Worm (Caenorhabditis elegans) whole organism, L3 larva: Measurements from ENCODE around the gene W07A12.4.

ENCODE experiments used
- R02D3.7 ChIP-seq: fragments of 150-350 bp; optimal IDR thresholded peaks from 2 replicates; lab custom pipeline; 2014; ENCODE audit warnings: missing biosample characterization, missing genetic modification characterization
- aly-2 ChIP-seq: fragments of 150-350 bp; optimal IDR thresholded peaks from 2 replicates; lab custom pipeline; 2014; ENCODE audit warnings: missing biosample characterization, missing genetic modification characterization
- ama-1 ChIP-seq: fragments of 150-350 bp; optimal IDR thresholded peaks from 2 replicates; lab custom pipeline; 2018
- ceh-16 ChIP-seq: sonication (generic microtip); optimal IDR thresholded peaks from 2 replicates; lab custom pipeline; 2017; ENCODE audit warnings: missing biosample characterization, missing genetic modification characterization
- ceh-28 ChIP-seq: fragments of 150-350 bp; optimal IDR thresholded peaks from 2 replicates; lab custom pipeline; 2014; ENCODE audit warnings: missing biosample characterization, missing genetic modification reagents, missing genetic modification characterization
- ceh-9 ChIP-seq: sonication (generic microtip); optimal IDR thresholded peaks from 2 replicates; lab custom pipeline; 2018; ENCODE audit warnings: missing biosample characterization, missing genetic modification characterization
- daf-12 ChIP-seq: fragments of 150-350 bp; optimal IDR thresholded peaks from 2 replicates; lab custom pipeline; 2014; ENCODE audit warnings: missing biosample characterization, missing genetic modification reagents, missing genetic modification characterization
- egl-27 ChIP-seq: sonication (generic microtip); optimal IDR thresholded peaks from 4 replicates; lab custom pipeline; 2017; ENCODE audit warnings: missing biosample characterization, missing genetic modification reagents, missing genetic modification characterization
- egl-5 ChIP-seq: fragments of 150-350 bp; optimal IDR thresholded peaks from 2 replicates; lab custom pipeline; 2017; ENCODE audit warnings: missing biosample characterization, missing genetic modification reagents, missing genetic modification characterization, inconsistent platforms
- elt-1 ChIP-seq: fragments of 150-350 bp; optimal IDR thresholded peaks from 2 replicates; lab custom pipeline; 2014; ENCODE audit warnings: missing biosample characterization, missing genetic modification characterization
- elt-3 ChIP-seq, 3 experiments: fragments of 150-350 bp in 1 of 3; sonication (generic microtip) in 2 of 3; optimal IDR thresholded peaks; 2 replicates in 2 of 3; 4 replicates in 1 of 3; lab custom pipeline; 2014 to 2017; ENCODE audit warnings: missing biosample characterization in 3 of 3, missing genetic modification characterization in 3 of 3
- eor-1 ChIP-seq, 2 experiments: fragments of 150-350 bp; optimal IDR thresholded peaks; 2 replicates each; lab custom pipeline; 2014 to 2018; ENCODE audit warnings: missing biosample characterization in 2 of 2, missing genetic modification characterization in 2 of 2
- fkh-10 ChIP-seq: sonication (generic microtip); optimal IDR thresholded peaks from 2 replicates; lab custom pipeline; 2017; ENCODE audit warnings: missing biosample characterization, missing genetic modification reagents, missing genetic modification characterization
- fos-1 ChIP-seq: fragments of 150-350 bp; optimal IDR thresholded peaks from 2 replicates; lab custom pipeline; 2014; ENCODE audit warnings: missing biosample characterization, missing genetic modification characterization
- hmg-11 ChIP-seq: sonication (generic microtip); optimal IDR thresholded peaks from 2 replicates; lab custom pipeline; 2016; ENCODE audit warnings: missing genetic modification characterization, missing compliant biosample characterization
- jun-1 ChIP-seq: fragments of 150-350 bp; optimal IDR thresholded peaks from 2 replicates; lab custom pipeline; 2014; ENCODE audit warnings: missing biosample characterization, missing genetic modification reagents, missing genetic modification characterization
- lin-15B ChIP-seq: fragments of 150-350 bp; optimal IDR thresholded peaks from 2 replicates; lab custom pipeline; 2014; ENCODE audit warnings: missing biosample characterization, missing genetic modification characterization
- lin-39 ChIP-seq: fragments of 150-350 bp; optimal IDR thresholded peaks from 2 replicates; lab custom pipeline; 2018; ENCODE audit warnings: missing biosample characterization, missing genetic modification reagents, missing genetic modification characterization
- lsy-12 ChIP-seq: sonication (generic microtip); optimal IDR thresholded peaks from 2 replicates; lab custom pipeline; 2016; ENCODE audit warnings: mild to moderate bottlenecking, missing genetic modification characterization, missing compliant biosample characterization
- mdl-1 ChIP-seq: fragments of 150-350 bp; optimal IDR thresholded peaks from 2 replicates; lab custom pipeline; 2014; ENCODE audit warnings: missing biosample characterization, missing genetic modification characterization
- mml-1 ChIP-seq: fragments of 150-350 bp; sonication (generic microtip); optimal IDR thresholded peaks from 3 replicates; lab custom pipeline; 2014; ENCODE audit warnings: missing biosample characterization, missing genetic modification characterization
- nhr-11 ChIP-seq: fragments of 150-350 bp; optimal IDR thresholded peaks from 2 replicates; lab custom pipeline; 2014; ENCODE audit warnings: missing biosample characterization, missing genetic modification characterization
- nhr-12 ChIP-seq: fragments of 150-350 bp; optimal IDR thresholded peaks from 2 replicates; lab custom pipeline; 2014; ENCODE audit warnings: missing biosample characterization, missing genetic modification characterization
- nhr-23 ChIP-seq: fragments of 150-350 bp; optimal IDR thresholded peaks from 2 replicates; lab custom pipeline; 2014; ENCODE audit warnings: missing biosample characterization, missing genetic modification reagents, missing genetic modification characterization
- nhr-25 ChIP-seq: sonication (generic microtip); optimal IDR thresholded peaks from 2 replicates; lab custom pipeline; 2017; ENCODE audit warnings: missing biosample characterization, missing genetic modification characterization
- nhr-43 ChIP-seq: sonication (generic microtip); optimal IDR thresholded peaks from 2 replicates; lab custom pipeline; 2016; ENCODE audit warnings: mild to moderate bottlenecking, missing genetic modification characterization, missing compliant biosample characterization; ENCODE audit not compliant: poor library complexity, severe bottlenecking
- nhr-67 ChIP-seq: fragments of 150-350 bp; optimal IDR thresholded peaks from 2 replicates; lab custom pipeline; 2014; ENCODE audit warnings: missing biosample characterization, missing genetic modification characterization
- nhr-76 ChIP-seq: fragments of 150-350 bp; sonication (generic microtip); optimal IDR thresholded peaks from 5 replicates; lab custom pipeline; 2014; ENCODE audit warnings: missing biosample characterization, missing genetic modification characterization
- nhr-77 ChIP-seq: fragments of 150-350 bp; optimal IDR thresholded peaks from 2 replicates; lab custom pipeline; 2014; ENCODE audit warnings: missing biosample characterization, missing genetic modification characterization
- pqm-1 ChIP-seq: fragments of 150-350 bp; optimal IDR thresholded peaks from 2 replicates; lab custom pipeline; 2017; ENCODE audit warnings: missing biosample characterization, missing genetic modification characterization, inconsistent platforms
- snpc-4 ChIP-seq: fragments of 150-350 bp; optimal IDR thresholded peaks from 2 replicates; lab custom pipeline; 2014; ENCODE audit warnings: missing biosample characterization, missing genetic modification characterization
- tbx-2 ChIP-seq: sonication (generic microtip); optimal IDR thresholded peaks from 2 replicates; lab custom pipeline; 2016; ENCODE audit warnings: mild to moderate bottlenecking, missing genetic modification characterization, missing compliant biosample characterization
- unc-62 ChIP-seq: fragments of 150-350 bp; sonication (generic microtip); optimal IDR thresholded peaks from 4 replicates; lab custom pipeline; 2014; ENCODE audit warnings: missing biosample characterization, missing genetic modification reagents, missing genetic modification characterization
- zag-1 ChIP-seq: fragments of 150-350 bp; optimal IDR thresholded peaks from 2 replicates; lab custom pipeline; 2014; ENCODE audit warnings: missing biosample characterization, missing genetic modification characterization
- ztf-11 ChIP-seq: fragments of 150-350 bp; optimal IDR thresholded peaks from 2 replicates; lab custom pipeline; 2014; ENCODE audit warnings: missing biosample characterization, missing genetic modification characterization
- ztf-4 ChIP-seq: fragments of 150-350 bp; optimal IDR thresholded peaks from 2 replicates; lab custom pipeline; 2014; ENCODE audit warnings: missing biosample characterization, missing genetic modification characterization

W07A12.4 gene

DNA sequence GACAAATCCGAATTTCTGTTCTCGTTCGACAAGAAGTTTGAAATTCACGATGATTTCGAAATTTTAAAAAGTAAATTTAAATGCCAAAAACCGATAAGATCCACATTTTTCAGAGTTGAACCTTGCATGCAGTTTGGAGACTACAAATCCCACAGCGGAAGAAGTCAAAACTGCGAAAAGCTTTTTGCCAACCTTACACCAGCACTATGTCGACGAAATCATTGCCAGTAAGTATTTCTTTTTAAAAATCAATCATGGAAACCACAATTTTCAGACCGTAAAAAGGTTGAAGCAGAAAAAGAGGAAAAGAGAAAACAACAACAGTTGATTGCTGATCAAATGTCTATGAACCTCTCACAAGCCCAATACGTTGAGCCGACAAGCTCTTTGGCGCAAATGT, 24.8 kb downstream of the W07A12.4 start:
- TF ChIP-seq egl-5 (tag; lab: Kevin White, UChicago) (no peak), nhr-12 (tag; lab: Kevin White, UChicago) (no peak), lin-39 (no peak), nhr-43 (tag; lab: Kevin White, UChicago) (no peak), hmg-11 (tag; lab: Kevin White, UChicago) (no peak), mdl-1 (tag; lab: Kevin White, UChicago) (no peak), ceh-16 (no peak), ztf-11 (tag; lab: Kevin White, UChicago) (no peak)

- no peak for TF ChIP-seq nhr-25 (tag; lab: Kevin White, UChicago)
- no peak for TF ChIP-seq nhr-23
- no peak for TF ChIP-seq lin-15B (tag; lab: Kevin White, UChicago)
- TF ChIP-seq nhr-77 (tag; lab: Kevin White, UChicago) = no peak
- no peak for TF ChIP-seq fos-1
- no peak for TF ChIP-seq R02D3.7 (tag; lab: Kevin White, UChicago)
- TF ChIP-seq tbx-2 = no peak
- TF ChIP-seq, all 47 proteins: peak for 0
Observed at ce11 chrII:9171466-9172187, 25.6 kb downstream of the W07A12.4 start.

- no peak for TF ChIP-seq mml-1 (tag; lab: Kevin White, UChicago)
- no peak for TF ChIP-seq pqm-1 (tag; lab: Kevin White, UChicago)
- TF ChIP-seq nhr-76 (tag; lab: Kevin White, UChicago) = no peak
- TF ChIP-seq nhr-12 (tag; lab: Kevin White, UChicago) = no peak
- TF ChIP-seq elt-1 (tag; lab: Kevin White, UChicago) = no peak
- TF ChIP-seq ceh-16 = no peak
- TF ChIP-seq snpc-4 = no peak
- TF ChIP-seq nhr-11 = no peak
- no peak for TF ChIP-seq elt-3 (tag; optimal IDR thresholded peaks at IDR 0.05; lab: Kevin White, UChicago)
- TF ChIP-seq nhr-25 (tag; lab: Kevin White, UChicago) = no peak
Observed at ce11 chrII:9172849-9173248, 26.8 kb downstream of the W07A12.4 start, which contains the start of gene T23G7.2. Gene T23G7.2, minus strand, starts transcription at chrII:9172949.

DNA sequence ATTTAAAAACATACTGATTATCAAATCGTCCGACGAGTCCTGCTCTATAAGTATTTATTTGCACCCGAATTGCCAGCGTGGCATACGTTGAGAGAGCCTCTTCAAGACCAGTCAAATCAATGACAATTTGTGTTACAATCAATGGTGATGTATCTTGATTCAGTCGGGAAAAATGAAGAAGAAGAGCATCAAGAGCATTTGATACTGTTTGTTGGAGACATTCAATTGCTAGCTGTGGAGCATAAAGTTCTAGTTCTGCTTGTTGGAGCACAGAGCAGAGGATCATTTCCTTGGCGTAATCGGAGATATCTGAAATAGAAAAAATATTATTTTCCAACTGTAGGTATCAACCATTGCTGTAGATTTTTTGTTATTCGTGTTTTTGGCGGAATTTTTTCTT, 27.4 kb downstream of the W07A12.4 start:
- TF ChIP-seq lsy-12 (tag; lab: Kevin White, UChicago) = no peak
- no peak for TF ChIP-seq unc-62
- no peak for TF ChIP-seq nhr-43 (tag; lab: Kevin White, UChicago)
- TF ChIP-seq daf-12 (tag; lab: Kevin White, UChicago) = no peak
- no peak for TF ChIP-seq nhr-23
- TF ChIP-seq mml-1 (tag; lab: Kevin White, UChicago) = no peak
- no peak for TF ChIP-seq nhr-67
- TF ChIP-seq ceh-9 (tag; lab: Kevin White, UChicago) = no peak
- TF ChIP-seq nhr-77 (tag; lab: Kevin White, UChicago) = no peak
- no peak for TF ChIP-seq nhr-76 (tag; lab: Kevin White, UChicago)
- TF ChIP-seq nhr-25 (tag; lab: Kevin White, UChicago) = no peak
- TF ChIP-seq, all 47 proteins: peak for 0

ce11 chrII:9176523-9176922, 30.5 kb downstream of the W07A12.4 start:
- TF ChIP-seq ceh-9 (tag; lab: Kevin White, UChicago) (no peak), eor-1 (tag; optimal IDR thresholded peaks at IDR 0.05; lab: Kevin White, UChicago) (no peak), nhr-76 (tag; lab: Kevin White, UChicago) (no peak), nhr-43 (tag; lab: Kevin White, UChicago) (no peak), ceh-16 (no peak), snpc-4 (no peak), ztf-4 (no peak), jun-1 (tag; lab: Kevin White, UChicago) (no peak), tbx-2 (no peak), fos-1 (no peak), aly-2 (no peak), lin-15B (tag; lab: Kevin White, UChicago) (no peak), egl-27 (tag; lab: Kevin White, UChicago) (no peak), fkh-10 (GFP tag; lab: Kevin White, UChicago) (no peak), zag-1 (tag; lab: Kevin White, UChicago) (no peak), ama-1 (lab: Kevin White, UChicago) (no peak), lsy-12 (tag; lab: Kevin White, UChicago) (no peak), nhr-77 (tag; lab: Kevin White, UChicago) (no peak), ceh-28 (no peak), nhr-11 (no peak)
- TF ChIP-seq, all 47 proteins: peak for 0
